Worm (Caenorhabditis elegans) whole organism, dauer: Measurements from ENCODE around the gene ugt-49.
"Not testable (repeated sequence)": the region's sequence is repeated elsewhere in the genome, so short reads cannot be mapped to it uniquely, and the experiment has no call there.

Experiments
- unc-62 ChIP-seq: sonication (generic microtip); optimal IDR thresholded peaks from 2 replicates; lab custom pipeline; 2017; ENCODE audit warnings: missing biosample characterization, missing genetic modification reagents, missing genetic modification characterization

Gene ugt-49

DNA sequence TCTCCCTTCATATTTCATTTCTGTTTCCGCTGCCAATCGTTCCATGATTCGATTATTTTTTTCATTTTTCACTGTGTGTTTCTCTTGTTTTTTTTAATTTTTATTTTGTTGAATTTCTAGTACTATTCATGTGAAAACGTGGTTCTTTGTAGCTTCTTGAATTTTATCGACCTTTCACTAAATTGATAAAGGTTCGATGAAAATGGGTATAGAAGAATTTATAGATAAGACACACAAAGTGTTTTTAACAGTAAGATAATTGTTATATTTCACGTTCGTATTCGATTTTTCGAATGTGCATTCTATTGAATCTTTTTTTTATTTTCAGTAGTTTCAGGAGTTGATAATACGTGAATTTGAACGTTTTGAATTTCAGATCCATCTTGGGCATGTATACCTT is at the start of gene ugt-49:
ugt-49 (plus strand) TSS at position 371 of the 400 bp plus-strand sequence.
- TF ChIP-seq unc-62 (GFP tag; lab: Kevin White, UChicago) = no peak

DNA sequence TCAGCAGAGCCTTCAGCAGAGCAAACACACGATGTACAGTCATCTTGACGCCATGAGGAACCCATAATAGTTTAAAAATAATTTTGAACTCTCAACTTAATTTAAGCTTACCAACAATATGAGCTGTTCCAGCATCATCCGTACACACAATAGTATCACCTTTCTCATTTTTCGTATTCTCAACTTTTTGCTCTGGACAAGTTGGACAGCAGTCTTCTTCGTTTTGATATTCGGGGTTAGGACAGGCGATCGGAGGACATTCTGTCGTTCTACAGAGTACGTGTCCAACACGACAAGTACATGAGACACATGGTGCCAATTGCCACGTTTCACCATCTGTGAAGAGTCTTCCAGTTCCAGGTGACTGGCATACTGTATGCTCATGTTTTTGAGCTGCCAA is 48.6 kb upstream of the ugt-49 start:
- no peak for TF ChIP-seq unc-62 (GFP tag; lab: Kevin White, UChicago)

DNA sequence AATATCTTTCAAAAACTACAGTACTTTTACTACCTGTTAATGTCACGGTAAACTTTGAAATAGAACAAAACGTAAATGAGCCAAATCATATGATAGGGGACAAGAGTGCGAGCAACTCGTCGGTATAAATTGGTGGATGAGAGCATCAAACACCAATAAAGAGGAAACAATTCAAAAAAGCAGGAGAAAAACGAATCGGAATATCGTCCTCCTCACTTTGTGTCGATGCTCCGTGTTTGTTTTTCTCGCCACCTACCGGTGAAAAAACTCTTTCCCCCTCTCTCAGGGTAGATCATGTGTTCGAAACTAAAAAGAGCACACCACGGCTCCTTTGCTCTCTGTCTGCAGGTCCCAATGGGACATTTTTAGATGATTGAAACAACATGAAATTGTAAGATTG is 44.0 kb upstream of the ugt-49 start:
- no peak for TF ChIP-seq unc-62 (GFP tag; lab: Kevin White, UChicago)

DNA sequence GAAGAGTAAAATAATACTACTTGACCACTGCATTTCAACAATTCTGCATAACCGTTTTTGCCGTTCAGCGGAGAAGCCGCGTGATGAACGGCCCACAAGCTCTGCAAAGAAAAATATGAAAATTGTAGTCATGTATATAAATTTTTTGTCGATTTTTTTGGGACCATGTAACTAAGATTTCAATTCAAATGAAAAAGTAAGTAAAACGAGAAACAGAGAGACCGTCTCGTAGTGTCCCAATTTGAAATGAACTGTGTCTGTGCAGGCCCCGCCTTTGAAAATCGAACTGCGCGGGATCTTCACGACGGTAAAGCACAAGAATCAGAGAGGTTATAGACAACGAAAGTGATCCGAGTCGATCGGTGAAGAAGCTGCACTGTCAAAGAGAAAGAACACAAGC is 40.1 kb upstream of the ugt-49 start, which contains the start of gene crm-1:
crm-1 (minus strand) TSS at position 101 of the 400 bp plus-strand sequence.
- TF ChIP-seq unc-62 (GFP tag; lab: Kevin White, UChicago) = no peak

DNA sequence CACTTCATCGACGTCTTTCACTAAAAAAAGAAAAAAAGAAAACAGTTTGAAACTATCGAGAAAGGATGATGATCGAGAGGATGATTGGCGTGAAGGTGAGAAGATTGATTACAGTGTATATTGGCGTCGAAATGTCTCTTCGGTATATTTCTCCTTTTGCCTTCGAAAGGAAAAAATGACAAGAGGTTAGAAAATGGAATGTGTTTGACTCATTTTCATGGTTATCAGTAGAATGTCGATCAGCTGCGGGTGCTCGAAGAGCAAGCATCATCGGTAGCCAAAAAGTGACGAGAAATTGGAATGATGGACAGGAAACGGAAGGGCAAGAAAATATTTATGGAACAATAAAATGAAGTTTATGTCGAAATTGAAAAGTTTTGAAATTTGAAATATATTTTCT is 38.3 kb upstream of the ugt-49 start:
- TF ChIP-seq unc-62 (GFP tag; lab: Kevin White, UChicago) = no peak

DNA sequence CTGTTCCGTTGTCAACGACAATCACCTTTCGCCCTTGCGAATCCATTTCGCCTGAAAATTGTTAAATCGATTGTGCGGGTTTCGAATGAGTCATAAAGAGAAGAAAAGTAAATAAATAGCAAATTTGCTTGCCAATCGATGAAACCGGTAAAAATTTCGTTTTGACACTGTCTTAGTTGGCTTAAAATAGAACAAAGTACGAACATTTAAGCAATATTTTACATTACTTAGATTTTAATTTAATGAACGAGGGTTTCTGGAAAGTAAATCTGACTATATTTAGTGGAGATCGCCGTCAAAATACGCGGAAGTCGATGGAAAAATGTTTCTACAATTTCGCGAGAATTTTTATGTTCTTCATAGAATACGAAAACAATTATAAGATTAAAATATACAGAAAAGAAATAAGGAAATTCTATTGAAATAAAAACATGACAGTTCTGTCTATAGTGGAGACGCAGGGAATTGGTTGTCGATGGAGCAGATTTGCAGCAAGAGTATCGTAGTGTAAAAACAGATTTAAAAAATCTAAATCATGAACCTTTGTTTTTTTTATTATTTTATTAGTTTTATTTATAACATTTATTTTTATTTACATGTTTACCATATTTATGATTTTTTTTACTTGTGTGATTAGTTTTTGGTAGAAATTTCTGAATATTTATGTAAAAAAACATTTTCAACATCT is 33.7 kb upstream of the ugt-49 start, which contains the start of gene arx-2:
arx-2 (minus strand) TSS at position 51 of the 688 bp plus-strand sequence.
- TF ChIP-seq unc-62 (GFP tag; lab: Kevin White, UChicago) = no peak

DNA sequence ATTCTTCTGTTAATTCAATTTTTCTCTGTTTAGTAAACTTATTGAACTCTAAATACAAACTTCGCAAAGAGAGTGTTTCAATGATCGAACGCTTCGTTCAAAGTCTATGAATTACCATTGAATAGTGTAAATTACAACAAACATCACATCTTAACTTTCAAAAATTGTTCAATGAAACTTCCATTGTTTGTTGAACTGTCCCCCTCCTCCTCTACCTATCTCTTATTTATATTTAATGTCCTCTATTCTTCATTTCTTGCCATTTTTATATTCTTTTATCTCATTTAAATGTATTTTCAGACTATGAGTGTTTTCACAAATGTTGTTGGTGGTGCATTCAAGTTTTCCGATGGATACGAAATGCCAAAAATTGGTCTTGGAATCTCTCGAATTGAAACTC is 32.9 kb upstream of the ugt-49 start, which contains the start of gene K07C5.2:
K07C5.2 (plus strand) TSS at position 301 of the 400 bp plus-strand sequence.
- no peak for TF ChIP-seq unc-62 (GFP tag; lab: Kevin White, UChicago)

DNA sequence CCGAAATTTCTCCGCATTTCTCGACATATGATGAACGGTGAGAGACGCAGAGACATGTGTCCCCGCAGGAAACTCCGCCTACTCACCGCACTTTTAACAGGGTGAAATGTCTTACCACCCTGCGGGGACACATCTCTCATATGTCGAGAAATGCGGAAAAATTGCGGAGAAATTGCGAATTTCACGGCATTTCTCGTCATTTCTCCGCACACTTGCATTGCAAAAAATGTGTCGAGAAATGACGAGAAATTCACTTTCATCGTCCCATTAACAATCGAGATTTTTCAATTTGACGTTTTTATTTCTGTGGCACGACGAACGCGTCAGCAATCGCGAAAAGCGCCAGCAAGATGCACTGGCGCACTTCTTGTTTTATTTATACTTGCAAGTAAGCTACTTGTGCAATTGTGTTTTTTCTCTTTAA is 30.2 kb upstream of the ugt-49 start, which contains the start of gene K07C5.13:
K07C5.13 (plus strand) TSS at position 151 of the 424 bp plus-strand sequence.
- TF ChIP-seq unc-62 (GFP tag; lab: Kevin White, UChicago) = not testable (repeated sequence)

DNA sequence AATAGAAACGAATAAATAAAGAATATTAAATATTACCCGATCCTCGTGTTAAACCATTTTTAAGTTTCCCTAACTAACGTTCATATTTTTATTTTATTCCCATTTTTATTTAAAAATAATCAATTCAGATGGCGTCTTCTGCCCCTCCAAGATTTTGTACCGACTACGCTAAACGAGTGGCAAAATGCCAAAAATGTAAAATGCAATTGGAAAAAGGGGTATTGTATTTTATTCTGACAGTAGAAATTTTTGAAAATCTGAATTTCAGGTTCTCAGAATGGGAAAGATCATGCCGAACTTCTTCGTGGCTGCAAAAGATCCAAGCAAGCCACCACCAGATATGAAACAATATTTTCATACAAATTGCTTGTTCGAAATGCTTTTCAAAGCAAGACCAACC is 29.2 kb upstream of the ugt-49 start, which contains the start of gene K07C5.3:
K07C5.3 (plus strand) TSS at position 129 of the 400 bp plus-strand sequence.
- TF ChIP-seq unc-62 (GFP tag; lab: Kevin White, UChicago) = no peak

DNA sequence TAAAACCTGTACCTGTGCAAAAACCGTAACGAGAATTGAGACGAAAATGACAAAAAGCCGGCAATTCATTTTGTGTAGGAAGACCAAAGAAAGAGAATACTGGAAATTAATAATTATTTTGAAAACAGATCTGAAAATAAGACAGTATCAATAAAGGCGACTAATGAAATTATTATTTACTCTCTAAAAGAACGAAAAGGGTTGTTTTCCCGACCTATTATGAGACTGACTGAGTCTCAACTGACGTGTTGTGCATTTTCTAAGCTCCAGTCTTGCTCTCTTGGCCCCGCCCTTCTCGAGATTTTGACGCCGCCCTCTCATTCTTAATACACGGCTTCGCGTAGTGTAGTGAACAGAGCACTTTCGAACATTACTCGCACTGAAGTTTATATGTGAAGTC is 22.1 kb upstream of the ugt-49 start, which contains the start of gene K07C5.9:
K07C5.9 (minus strand) TSS at position 101 of the 400 bp plus-strand sequence.
- TF ChIP-seq unc-62 (GFP tag; lab: Kevin White, UChicago) = no peak

DNA sequence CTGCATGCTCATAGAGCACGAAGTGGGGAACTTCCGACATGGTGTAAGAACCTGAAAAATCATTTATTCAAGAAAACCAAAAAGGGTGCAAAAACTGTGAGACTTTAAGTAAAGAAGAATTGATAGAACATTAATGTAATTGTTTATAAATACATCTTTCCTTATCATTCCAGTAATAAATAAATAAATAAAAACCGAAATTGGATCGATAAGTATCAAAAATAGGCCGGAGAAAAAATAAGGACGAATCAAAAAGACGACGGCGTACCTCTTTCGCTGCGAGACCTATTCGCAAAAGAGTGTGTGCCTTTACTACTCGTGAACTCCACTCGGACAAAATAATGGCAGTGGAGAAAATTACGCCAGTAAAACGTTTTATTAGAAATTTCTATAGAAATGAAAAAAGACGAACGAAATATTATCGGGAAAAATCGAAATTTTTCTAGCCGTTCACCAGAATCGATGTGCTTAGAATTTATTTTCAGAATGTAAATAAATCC is 19.1 kb upstream of the ugt-49 start, which contains the start of gene nol-56:
nol-56 (minus strand) TSS at position 51 of the 500 bp plus-strand sequence.
- no peak for TF ChIP-seq unc-62 (GFP tag; lab: Kevin White, UChicago)

DNA sequence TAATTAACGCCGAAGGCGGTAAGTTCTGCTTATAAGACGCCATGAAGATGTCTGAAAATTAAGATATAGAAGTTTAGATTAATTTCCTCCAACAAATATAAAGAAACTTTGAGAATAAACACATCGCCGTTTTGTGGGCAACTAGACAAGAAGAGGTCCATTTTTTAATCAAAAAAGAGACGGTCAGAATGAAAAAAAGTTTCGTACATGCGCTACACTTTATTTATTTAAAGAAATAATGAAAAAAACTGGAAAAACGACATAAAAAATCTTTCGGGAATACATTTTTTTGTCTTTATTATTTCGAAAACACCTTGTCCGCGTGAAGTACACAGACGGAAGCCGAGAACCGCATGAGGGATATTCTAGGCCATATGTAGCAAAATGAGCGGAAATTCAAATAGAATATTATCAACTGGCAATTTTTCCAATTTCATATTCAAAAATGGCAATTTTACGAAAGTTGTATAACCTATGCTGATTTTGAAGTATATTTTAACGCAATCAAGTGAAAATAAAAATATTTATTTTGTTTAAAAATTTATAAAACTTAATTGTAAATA is 16.3 kb upstream of the ugt-49 start, which contains the start of gene sluh-7:
sluh-7 (minus strand) TSS at position 51 of the 563 bp plus-strand sequence.
- no peak for TF ChIP-seq unc-62 (GFP tag; lab: Kevin White, UChicago)

DNA sequence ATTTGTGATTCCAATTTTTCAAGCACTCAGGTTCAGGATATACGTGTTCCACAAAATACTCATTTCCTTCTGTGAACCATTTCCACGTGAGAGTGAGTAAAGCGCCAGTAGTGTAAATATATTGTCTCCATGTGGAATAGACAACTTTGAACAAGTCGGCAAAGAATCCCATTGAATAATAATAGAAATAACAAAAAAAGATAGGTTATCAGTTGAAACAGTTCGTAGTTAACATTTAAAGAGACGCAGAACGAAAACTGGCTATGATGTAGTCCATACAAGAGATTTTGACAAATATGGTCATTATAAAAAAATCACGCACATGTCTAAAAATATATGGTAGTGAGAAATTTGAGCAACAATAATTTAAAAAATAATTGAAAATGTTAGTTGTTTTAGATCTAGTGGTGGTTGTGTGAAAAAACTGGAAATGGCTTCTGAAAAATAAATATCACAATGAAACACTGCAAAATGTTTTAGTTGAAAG is 14.6 kb upstream of the ugt-49 start, which contains the start of gene ceeh-2:
ceeh-2 (minus strand) TSS at position 437 of the 487 bp plus-strand sequence.
- no peak for TF ChIP-seq unc-62 (GFP tag; lab: Kevin White, UChicago)

DNA sequence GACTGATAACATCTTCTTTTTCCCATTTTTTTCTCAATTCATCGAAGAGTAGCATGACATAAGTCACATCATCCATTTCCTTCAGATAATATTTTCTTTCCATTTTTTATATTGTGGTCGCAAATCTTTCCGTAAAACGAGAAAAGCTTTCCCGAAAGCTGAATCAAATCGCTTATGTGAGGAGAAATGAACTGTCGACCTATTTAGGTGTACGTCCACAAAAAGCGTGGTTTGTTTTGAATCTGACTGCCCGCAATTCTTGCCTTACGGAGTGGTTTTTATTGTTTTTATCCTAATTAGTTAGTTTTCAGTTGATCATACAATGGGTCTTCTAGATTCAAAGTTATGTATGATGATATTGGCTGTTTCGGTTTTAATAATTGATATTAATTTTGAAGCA is 13.9 kb upstream of the ugt-49 start, which contains the start of gene ttll-15:
ttll-15 (plus strand) TSS at position 301 of the 400 bp plus-strand sequence.
- TF ChIP-seq unc-62 (GFP tag; lab: Kevin White, UChicago) = no peak

DNA sequence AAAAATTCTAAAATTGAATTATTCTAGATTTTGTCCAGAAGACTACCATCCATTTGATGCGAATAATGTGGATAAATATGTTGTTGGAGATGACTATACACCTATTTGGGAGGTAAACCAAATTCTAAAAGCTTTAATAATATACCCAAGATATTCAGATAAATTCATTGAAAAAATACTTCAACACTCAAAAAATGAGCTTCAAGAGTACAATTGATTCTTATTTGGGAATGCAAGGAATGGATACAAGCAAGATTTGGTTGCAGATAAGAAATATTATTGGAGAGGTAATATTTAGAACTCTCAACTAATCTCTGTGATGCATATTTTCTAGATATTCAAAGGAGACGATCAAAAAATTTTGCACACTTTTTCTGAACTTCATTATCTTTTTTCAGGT is 11.9 kb upstream of the ugt-49 start:
- TF ChIP-seq unc-62 (GFP tag; lab: Kevin White, UChicago) = no peak
